Worm (Caenorhabditis elegans) whole organism, midembryonic: ENCODE measurements around the gene F07C3.9.

Experiments
- T22C8.4 ChIP-seq: fragments of 200-800 bp; sonication (Bioruptor generic); IDR thresholded peaks from 2 replicates; pipeline ENCODE4 v1.3.6; 2022; ENCODE audit warnings: missing genetic modification characterization, missing compliant biosample characterization
- cog-1 ChIP-seq: sonication (generic microtip); optimal IDR thresholded peaks from 2 replicates; lab custom pipeline; 2016; ENCODE audit warnings: missing genetic modification characterization, missing compliant biosample characterization
- tab-1 ChIP-seq: fragments of 200-800 bp; sonication (Bioruptor generic); IDR thresholded peaks from 2 replicates; pipeline ENCODE4 v1.3.6; 2022; ENCODE audit warnings: missing genetic modification characterization, missing compliant biosample characterization
- ztf-23 ChIP-seq: fragments of 200-800 bp; sonication (Bioruptor generic); IDR thresholded peaks from 2 replicates; pipeline ENCODE4 v1.3.6; 2022; ENCODE audit warnings: missing genetic modification reagents, missing genetic modification characterization, missing compliant biosample characterization

ce11 chrV:9246260-9246659 lies 8.2 kb downstream of the F07C3.9 start, which contains the start of gene aat-2:
- TF ChIP-seq T22C8.4 (GFP tag; lab: Robert Waterston, UW), result no peak
- TF ChIP-seq cog-1 (tag; lab: Kevin White, UChicago), result no peak
- TF ChIP-seq tab-1 (GFP tag; lab: Robert Waterston, UW), result no peak
- no peak for TF ChIP-seq ztf-23 (GFP tag; lab: Robert Waterston, UW)
